Fruit fly (Drosophila melanogaster) whole organism, embryonic: ENCODE data around the gene CG5793.

ENCODE experiments used
- ATbp ChIP-seq: fragments of 200-800 bp; sonication (Bioruptor generic); optimal IDR thresholded peaks from 2 replicates; lab custom pipeline; 2017; ENCODE audit warnings: missing biosample characterization, mild to moderate bottlenecking, missing genetic modification characterization, missing genetic modification reagents
- Aef1 ChIP-seq: fragments of 200-800 bp; sonication (Bioruptor generic); IDR thresholded peaks from 3 replicates; pipeline ENCODE4 v1.3.6; 2022; ENCODE audit warnings: missing biosample characterization, missing genetic modification characterization
- Asciz ChIP-seq: fragments of 200-800 bp; sonication (Bioruptor generic); optimal IDR thresholded peaks from 2 replicates; lab custom pipeline; 2017; ENCODE audit warnings: missing biosample characterization, mild to moderate bottlenecking, missing genetic modification characterization, missing genetic modification reagents
- Atf-2 ChIP-seq: fragments of 200-800 bp; sonication (Bioruptor generic); optimal IDR thresholded peaks from 2 replicates; lab custom pipeline; 2016; ENCODE audit warnings: missing biosample characterization, missing genetic modification characterization
- CG10274 ChIP-seq: fragments of 200-800 bp; sonication (Bioruptor generic); optimal IDR thresholded peaks from 3 replicates; lab custom pipeline; 2017; ENCODE audit warnings: missing biosample characterization, mild to moderate bottlenecking, missing genetic modification characterization
- CG10462 ChIP-seq: fragments of 200-800 bp; sonication (Bioruptor generic); optimal IDR thresholded peaks from 2 replicates; lab custom pipeline; 2016; ENCODE audit warnings: missing biosample characterization, missing genetic modification characterization
- CG10543 ChIP-seq: fragments of 200-800 bp; sonication (Bioruptor generic); optimal IDR thresholded peaks from 3 replicates; lab custom pipeline; 2017; ENCODE audit warnings: missing biosample characterization, mild to moderate bottlenecking, missing genetic modification characterization, moderate library complexity
- CG11093 ChIP-seq: fragments of 200-800 bp; sonication (Bioruptor generic); IDR thresholded peaks from 3 replicates; pipeline ENCODE4 v1.3.6; 2022; ENCODE audit warnings: missing biosample characterization, missing genetic modification characterization
- CG11504 ChIP-seq: fragments of 200-800 bp; sonication (Bioruptor generic); optimal IDR thresholded peaks from 3 replicates; lab custom pipeline; 2019; ENCODE audit warnings: missing biosample characterization, mild to moderate bottlenecking, missing genetic modification characterization, moderate library complexity
- CG15269 ChIP-seq: fragments of 200-800 bp; sonication (Bioruptor generic); optimal IDR thresholded peaks from 2 replicates; lab custom pipeline; 2018; ENCODE audit warnings: missing biosample characterization, mild to moderate bottlenecking, missing genetic modification characterization, moderate library complexity
- CG15479 ChIP-seq: fragments of 200-800 bp; sonication (Bioruptor generic); optimal IDR thresholded peaks from 3 replicates; lab custom pipeline; 2019; ENCODE audit warnings: missing biosample characterization, mild to moderate bottlenecking, missing genetic modification characterization, moderate library complexity
- CG15514 ChIP-seq: fragments of 200-800 bp; sonication (Bioruptor generic); optimal IDR thresholded peaks from 3 replicates; lab custom pipeline; 2017; ENCODE audit warnings: missing biosample characterization, missing genetic modification characterization, mild to moderate bottlenecking, moderate library complexity, missing genetic modification reagents
- CG16779 ChIP-seq: fragments of 200-800 bp; sonication (Bioruptor generic); IDR thresholded peaks from 2 replicates; pipeline ENCODE4 v1.3.6; 2022; ENCODE audit warnings: missing biosample characterization, missing genetic modification characterization
- CG17912 ChIP-seq: fragments of 200-800 bp; sonication (Bioruptor generic); optimal IDR thresholded peaks from 2 replicates; lab custom pipeline; 2018; ENCODE audit warnings: missing biosample characterization, mild to moderate bottlenecking, missing genetic modification characterization
- CG18764 ChIP-seq: fragments of 200-800 bp; sonication (Bioruptor generic); optimal IDR thresholded peaks from 3 replicates; lab custom pipeline; 2016; ENCODE audit warnings: missing biosample characterization, missing genetic modification characterization
- CG3838 ChIP-seq: fragments of 200-800 bp; sonication (Bioruptor generic); optimal IDR thresholded peaks from 3 replicates; lab custom pipeline; 2016; ENCODE audit warnings: missing biosample characterization, missing genetic modification characterization
- CG4360 ChIP-seq: fragments of 200-800 bp; sonication (Bioruptor generic); IDR thresholded peaks from 2 replicates; pipeline ENCODE4 v1.3.6; 2022; ENCODE audit warnings: missing biosample characterization, missing genetic modification characterization
- CG4404 ChIP-seq: fragments of 200-800 bp; sonication (Bioruptor generic); IDR thresholded peaks from 2 replicates; pipeline ENCODE4 v1.3.6; 2022; ENCODE audit warnings: missing biosample characterization, missing genetic modification characterization
- CG6254 ChIP-seq: fragments of 200-800 bp; sonication (Bioruptor generic); optimal IDR thresholded peaks from 3 replicates; lab custom pipeline; 2017; ENCODE audit warnings: mild to moderate bottlenecking, missing biosample characterization, missing genetic modification reagents, missing genetic modification characterization
- CG6854 ChIP-seq: fragments of 200-800 bp; sonication (Bioruptor generic); optimal IDR thresholded peaks from 3 replicates; lab custom pipeline; 2017; ENCODE audit warnings: missing biosample characterization, mild to moderate bottlenecking, missing genetic modification characterization
- CG7786 ChIP-seq: fragments of 200-800 bp; sonication (Bioruptor generic); optimal IDR thresholded peaks from 2 replicates; lab custom pipeline; 2016; ENCODE audit warnings: missing biosample characterization, missing genetic modification characterization
- CG8281 ChIP-seq: fragments of 200-800 bp; sonication (Bioruptor generic); optimal IDR thresholded peaks from 2 replicates; lab custom pipeline; 2018; ENCODE audit warnings: missing biosample characterization, mild to moderate bottlenecking, missing genetic modification characterization, moderate library complexity
- D19A ChIP-seq: fragments of 200-800 bp; optimal IDR thresholded peaks from 3 replicates; lab custom pipeline; 2019; ENCODE audit warnings: missing biosample characterization, mild to moderate bottlenecking, missing genetic modification characterization, moderate library complexity
- Deaf1 ChIP-seq: fragments of 200-800 bp; optimal IDR thresholded peaks from 3 replicates; lab custom pipeline; 2019; ENCODE audit warnings: missing biosample characterization, mild to moderate bottlenecking, missing genetic modification characterization, moderate library complexity
- Dip2 ChIP-seq: fragments of 200-800 bp; sonication (Bioruptor generic); IDR thresholded peaks from 2 replicates; pipeline ENCODE4 v1.3.6; 2022; ENCODE audit warnings: missing biosample characterization, missing genetic modification characterization
- Dll ChIP-seq: fragments of 200-800 bp; sonication (Bioruptor generic); IDR thresholded peaks from 4 replicates; pipeline ENCODE4 v1.3.6; 2022; ENCODE audit warnings: missing biosample characterization, missing genetic modification characterization; ENCODE audit not compliant: partially characterized antibody
- Ets97D ChIP-seq: fragments of 200-800 bp; sonication (Bioruptor generic); optimal IDR thresholded peaks from 3 replicates; lab custom pipeline; 2016; ENCODE audit warnings: missing biosample characterization, missing genetic modification characterization
- Fer2 ChIP-seq: fragments of 200-800 bp; sonication (Bioruptor generic); optimal IDR thresholded peaks from 2 replicates; lab custom pipeline; 2018; ENCODE audit warnings: missing biosample characterization, mild to moderate bottlenecking, missing genetic modification characterization, moderate library complexity
- Hand ChIP-seq: fragments of 200-800 bp; sonication (Bioruptor generic); optimal IDR thresholded peaks from 2 replicates; lab custom pipeline; 2017; ENCODE audit warnings: mild to moderate bottlenecking, missing biosample characterization, missing genetic modification reagents, missing genetic modification characterization
- Hr39 ChIP-seq: fragments of >200 bp; optimal IDR thresholded peaks from 2 replicates; lab custom pipeline; 2017
- Med ChIP-seq: fragments of 200-800 bp; sonication (Bioruptor generic); peaks from one replicate; lab custom pipeline; 2016; ENCODE audit warnings: missing biosample characterization, missing genetic modification characterization, mild to moderate bottlenecking, inconsistent platforms, moderate library complexity
- Neu2 ChIP-seq: fragments of 200-800 bp; sonication (Bioruptor generic); optimal IDR thresholded peaks from 3 replicates; lab custom pipeline; 2016; ENCODE audit warnings: missing biosample characterization, missing genetic modification characterization, borderline replicate concordance
- Nf-YC ChIP-seq: fragments of 200-800 bp; optimal IDR thresholded peaks from 3 replicates; lab custom pipeline; 2019; ENCODE audit warnings: missing biosample characterization, mild to moderate bottlenecking, missing genetic modification characterization, moderate library complexity
- NfI ChIP-seq: fragments of 200-800 bp; sonication (Bioruptor generic); optimal IDR thresholded peaks from 3 replicates; lab custom pipeline; 2018; ENCODE audit warnings: missing biosample characterization, mild to moderate bottlenecking, missing genetic modification characterization, moderate library complexity
- Poxn ChIP-seq: fragments of 200-800 bp; sonication (Bioruptor generic); IDR thresholded peaks from 2 replicates; pipeline ENCODE4 v1.3.6; 2022; ENCODE audit warnings: missing biosample characterization, missing genetic modification characterization
- Side ChIP-seq: fragments of 200-800 bp; sonication (Bioruptor generic); optimal IDR thresholded peaks from 2 replicates; lab custom pipeline; 2016; ENCODE audit warnings: missing biosample characterization, missing genetic modification characterization
- Spps ChIP-seq: fragments of 200-800 bp; sonication (Bioruptor generic); optimal IDR thresholded peaks from 2 replicates; lab custom pipeline; 2018; ENCODE audit warnings: missing biosample characterization, mild to moderate bottlenecking, missing genetic modification characterization
- Taf1 ChIP-seq: fragments of 200-800 bp; sonication (Bioruptor generic); IDR thresholded peaks from 2 replicates; pipeline ENCODE4 v1.3.6; 2022; ENCODE audit warnings: missing biosample characterization, missing genetic modification characterization
- al ChIP-seq: fragments of 200-800 bp; sonication (Bioruptor generic); IDR thresholded peaks from 2 replicates; pipeline ENCODE4 v1.3.6; 2022; ENCODE audit warnings: missing biosample characterization, missing genetic modification characterization
- bcd ChIP-seq: fragments of 200-800 bp; sonication (Bioruptor generic); optimal IDR thresholded peaks from 2 replicates; lab custom pipeline; 2017; ENCODE audit warnings: missing biosample characterization, mild to moderate bottlenecking, missing genetic modification characterization
- br ChIP-seq: fragments of >200 bp; optimal IDR thresholded peaks from 2 replicates; lab custom pipeline; 2017
- chn ChIP-seq: fragments of 200-800 bp; sonication (Bioruptor generic); optimal IDR thresholded peaks from 2 replicates; lab custom pipeline; 2016; ENCODE audit warnings: missing biosample characterization, missing genetic modification characterization
- eyg ChIP-seq: fragments of 200-800 bp; sonication (Bioruptor generic); optimal IDR thresholded peaks from 3 replicates; lab custom pipeline; 2016; ENCODE audit warnings: missing biosample characterization, missing genetic modification characterization
- fd96Cb ChIP-seq: fragments of 200-800 bp; sonication (Bioruptor generic); optimal IDR thresholded peaks from 2 replicates; lab custom pipeline; 2018; ENCODE audit warnings: missing biosample characterization, mild to moderate bottlenecking, missing genetic modification characterization, moderate library complexity
- hkb ChIP-seq, 2 experiments: fragments of 200-800 bp in 1 of 2; fragments of >200 bp in 1 of 2; sonication (Bioruptor generic) in 1 of 2; IDR thresholded peaks in 1 of 2; optimal IDR thresholded peaks in 1 of 2; 2 replicates each; pipeline versions ENCODE4 v1.3.6 to Lab custom; 2017 to 2022; ENCODE audit warnings: missing biosample characterization in 1 of 2, missing genetic modification characterization in 1 of 2
- nerfin-1 ChIP-seq: fragments of 200-800 bp; sonication (Bioruptor generic); optimal IDR thresholded peaks from 3 replicates; lab custom pipeline; 2019; ENCODE audit warnings: missing biosample characterization, mild to moderate bottlenecking, missing genetic modification characterization, moderate library complexity
- odd ChIP-seq: fragments of 200-800 bp; sonication (Bioruptor generic); optimal IDR thresholded peaks from 2 replicates; lab custom pipeline; 2017; ENCODE audit warnings: missing biosample characterization, mild to moderate bottlenecking, missing genetic modification characterization
- row ChIP-seq: fragments of 200-800 bp; sonication (Bioruptor generic); IDR thresholded peaks from 3 replicates; pipeline ENCODE4 v1.3.6; 2022; ENCODE audit warnings: missing biosample characterization, missing genetic modification characterization
- schlank ChIP-seq: fragments of 200-800 bp; sonication (Bioruptor generic); optimal IDR thresholded peaks from 2 replicates; lab custom pipeline; 2018; ENCODE audit warnings: missing biosample characterization, mild to moderate bottlenecking, missing genetic modification characterization
- so ChIP-seq: fragments of 200-800 bp; sonication (Bioruptor generic); IDR thresholded peaks from 3 replicates; pipeline ENCODE4 v1.3.6; 2022; ENCODE audit warnings: missing biosample characterization, missing genetic modification characterization
- vfl ChIP-seq: fragments of 200-800 bp; sonication (Bioruptor generic); optimal IDR thresholded peaks from 2 replicates; lab custom pipeline; 2016; ENCODE audit warnings: missing biosample characterization, missing genetic modification characterization

Gene CG5793

DNA sequence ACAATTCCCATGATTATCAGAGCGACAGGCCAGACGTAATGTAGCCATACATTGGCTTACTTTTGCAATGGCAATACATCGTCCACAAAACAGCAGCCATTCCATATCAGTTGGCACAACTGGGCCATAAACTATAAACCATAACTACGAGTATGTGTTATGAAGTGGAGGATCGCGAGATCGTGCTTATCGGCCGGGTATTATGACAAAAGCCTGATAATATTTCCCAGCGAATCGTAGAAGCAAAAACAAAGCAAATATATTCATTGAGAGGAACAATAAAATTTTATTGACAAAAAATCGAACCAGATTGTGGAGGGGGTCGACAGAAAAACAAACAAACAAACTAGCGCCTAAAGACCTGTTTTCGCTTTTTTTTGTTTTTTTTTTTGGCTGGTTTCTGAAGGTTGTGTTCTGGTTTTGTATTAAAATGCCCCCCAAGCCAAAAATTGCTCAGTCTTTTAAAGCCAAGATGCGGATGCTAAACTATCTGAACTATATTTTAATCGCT, 36.0 kb downstream of the CG5793 start, which contains the start of gene CG5810 (continued):
- TF ChIP-seq CG4404 (no peak), Dip2 (no peak), CG15514 (GFP tag; lab: Kevin White, UChicago) (peak; percentile 32), Fer2 (tag; lab: Kevin White, UChicago) (no peak), Asciz (no peak), Taf1 (no peak), fd96Cb (tag; lab: Kevin White, UChicago) (no peak), Med (GFP tag; lab: Kevin White, UChicago) (peak; percentile 0), ATbp (no peak), CG16779 (GFP tag; lab: Robert Waterston, UW) (no peak), CG15479 (no peak), D19A (tag; lab: Kevin White, UChicago) (no peak), Hr39 (lab: Kevin White, UChicago) (no peak), CG17912 (GFP tag; lab: Kevin White, UChicago) (peak; percentile 33), odd (GFP tag; lab: Kevin White, UChicago) (peak; percentile 79), bcd (no peak), Poxn (GFP tag; lab: Robert Waterston, UW) (no peak), CG4360 (GFP tag; lab: Robert Waterston, UW) (no peak), CG11504 (no peak), Deaf1 (tag; lab: Kevin White, UChicago) (no peak), Spps (no peak), schlank (tag; lab: Kevin White, UChicago) (no peak), CG8281 (peak; percentile 7), Dll (GFP tag; lab: Robert Waterston, UW) (no peak), so (GFP tag; lab: Robert Waterston, UW) (no peak; the same call in 2 of the 3 replicates), vfl (GFP tag; lab: Kevin White, UChicago) (no peak), hkb (optimal IDR thresholded peaks at IDR 0.05; lab: Kevin White, UChicago) (no peak), hkb (GFP tag; IDR thresholded peaks at IDR 0.05; lab: Robert Waterston, UW) (no peak), CG6854 (GFP tag; lab: Kevin White, UChicago) (peak; percentile 24), CG10462 (GFP tag; lab: Kevin White, UChicago) (no peak), CG15269 (peak; percentile 65), CG6254 (no peak), Nf-YC (tag; lab: Kevin White, UChicago) (peak; percentile 9), CG7786 (no peak), Ets97D (GFP tag; lab: Kevin White, UChicago) (no peak), row (GFP tag; lab: Robert Waterston, UW) (no peak; the same call in 2 of the 3 replicates), NfI (GFP tag; lab: Kevin White, UChicago) (peak; percentile 21), al (GFP tag; lab: Robert Waterston, UW) (no peak), chn (GFP tag; lab: Kevin White, UChicago) (no peak), br (lab: Kevin White, UChicago) (no peak), Atf-2 (no peak), Neu2 (GFP tag; lab: Kevin White, UChicago) (no peak), CG10274 (no peak), Aef1 (GFP tag; lab: Robert Waterston, UW) (no peak), eyg (GFP tag; lab: Kevin White, UChicago) (no peak), CG18764 (GFP tag; lab: Kevin White, UChicago) (no peak), CG10543 (GFP tag; lab: Kevin White, UChicago) (peak; percentile 60), CG11093 (no peak), Hand (no peak), nerfin-1 (tag; lab: Kevin White, UChicago) (no peak), Side (GFP tag; lab: Kevin White, UChicago) (no peak), CG3838 (GFP tag; lab: Kevin White, UChicago) (no peak)
